Fruit fly (Drosophila melanogaster): Measurements from ENCODE around the gene CG4281.

Gene CG4281

dm6 chrX:2070708-2071063 lies 5.7 kb upstream of the CG4281 start (continued):
- TF ChIP-seq CG11762 (GFP tag; optimal IDR thresholded peaks at IDR 0.05; ENCODE audit: insufficient read depth) = peak; percentile 14
- TF ChIP-seq Sox14 (GFP tag; optimal IDR thresholded peaks at IDR 0.05) = peak; percentile 45
- TF ChIP-seq ss (GFP tag; optimal IDR thresholded peaks at IDR 0.05) = peak in 1 of 2 experiments; percentile 46
- no peak for TF ChIP-seq Smox (GFP tag; optimal IDR thresholded peaks at IDR 0.05)
- TF ChIP-seq CG6163 (GFP tag; IDR thresholded peaks at IDR 0.05) = peak; percentile 58; the same call in 1 of the 3 replicates
- TF ChIP-seq CG8319 (GFP tag; optimal IDR thresholded peaks at IDR 0.05) = peak; percentile 5
- TF ChIP-seq CG6808 (GFP tag; optimal IDR thresholded peaks at IDR 0.05) = peak; percentile 45
- no peak for TF ChIP-seq Eip93F (GFP tag; optimal IDR thresholded peaks at IDR 0.05)
- TF ChIP-seq dac (GFP tag; optimal IDR thresholded peaks at IDR 0.05) = peak; percentile 30
- TF ChIP-seq topi (GFP tag; optimal IDR thresholded peaks at IDR 0.05) = peak; percentile 34
- peak; percentile 38 for TF ChIP-seq CG10669 (GFP tag; optimal IDR thresholded peaks at IDR 0.05)
- TF ChIP-seq CG3919 (GFP tag; optimal IDR thresholded peaks at IDR 0.05) = peak; percentile 63
- peak; percentile 36 for TF ChIP-seq acj6 (GFP tag; optimal IDR thresholded peaks at IDR 0.05)
- TF ChIP-seq eg (GFP tag; IDR thresholded peaks at IDR 0.05) = peak; percentile 82
- TF ChIP-seq svp (GFP tag) = peak; percentile 82
- no peak for TF ChIP-seq spab (GFP tag; optimal IDR thresholded peaks at IDR 0.05)
- TF ChIP-seq lz (GFP tag; optimal IDR thresholded peaks at IDR 0.05) = peak; percentile 2
- peak; percentile 1 for TF ChIP-seq Ets21C (GFP tag; optimal IDR thresholded peaks at IDR 0.05)
- no peak for TF ChIP-seq Blimp-1 (GFP tag; optimal IDR thresholded peaks at IDR 0.05)
- TF ChIP-seq CG3032 (tag; optimal IDR thresholded peaks at IDR 0.05) = peak; percentile 35

- no peak for TF ChIP-seq spab (GFP tag; optimal IDR thresholded peaks at IDR 0.05)
- TF ChIP-seq Gug (GFP tag; IDR thresholded peaks at IDR 0.05) = no peak
- peak; percentile 20 for TF ChIP-seq CG16779 (tag; optimal IDR thresholded peaks at IDR 0.05)
- no peak for TF ChIP-seq CG3919 (GFP tag; optimal IDR thresholded peaks at IDR 0.05)
Measured at dm6 chrX:2069787-2070707, 5.1 kb upstream of the CG4281 start.

- TF ChIP-seq CG15336 (GFP tag; IDR thresholded peaks at IDR 0.05) (no peak), CG11294 (GFP tag; IDR thresholded peaks at IDR 0.05) (no peak), Smox (GFP tag; optimal IDR thresholded peaks at IDR 0.05) (no peak), fd85E (GFP tag; optimal IDR thresholded peaks at IDR 0.05) (no peak), Hr38 (GFP tag; optimal IDR thresholded peaks at IDR 0.05) (no peak), CG6163 (GFP tag; IDR thresholded peaks at IDR 0.05) (no peak), Blimp-1 (GFP tag; optimal IDR thresholded peaks at IDR 0.05) (no peak), CG3032 (tag; optimal IDR thresholded peaks at IDR 0.05) (no peak), Ets21C (GFP tag; optimal IDR thresholded peaks at IDR 0.05) (no peak)
Measured at dm6 chrX:2068292-2068691, 3.4 kb upstream of the CG4281 start, which contains the start of gene CG4194. CG4194 (plus strand) TSS chrX:2068592.

dm6 chrX:2066259-2066658 lies 1.3 kb upstream of the CG4281 start, which contains the start of gene CG14054:
CG14054 (minus strand) TSS chrX:2066359.
- TF ChIP-seq CG10631 (GFP tag; optimal IDR thresholded peaks at IDR 0.05) = no peak
- TF ChIP-seq CG8119 (GFP tag; IDR thresholded peaks at IDR 0.05) = no peak
- TF ChIP-seq Hr38 (GFP tag; optimal IDR thresholded peaks at IDR 0.05) = no peak
- TF ChIP-seq CG6854 (GFP tag; optimal IDR thresholded peaks at IDR 0.05) = no peak
- TF ChIP-seq OdsH (GFP tag; optimal IDR thresholded peaks at IDR 0.05) = no peak
- no peak for TF ChIP-seq Ets21C (GFP tag; optimal IDR thresholded peaks at IDR 0.05)
- no peak for TF ChIP-seq CG6792 (GFP tag; optimal IDR thresholded peaks at IDR 0.05)
- TF ChIP-seq CG32006 (GFP tag; optimal IDR thresholded peaks at IDR 0.05) = no peak

dm6 chrX:2061849-2062248 lies 3.1 kb downstream of the CG4281 start, which contains the start of gene Sik2:
Sik2 (minus strand) TSS chrX:2061915.
- TF ChIP-seq eg (GFP tag; IDR thresholded peaks at IDR 0.05) = 0 out of 3 replicates have a peak, but pooled peaks have one; percentile 9
- TF ChIP-seq fkh (GFP tag; optimal IDR thresholded peaks at IDR 0.05) = no peak
